ENCODE assay signal across 3 fruit fly cellular contexts in genomic region chr3L:17238129-17238732, dm6.
TF ChIP-seq lines count a peak whose summit lies in the region.

Gene Rbp6 (minus strand): TSS chr3L:17238212.

TF ChIP-seq in whole organism, adult, 20 proteins besides CTCF, POLR2A, EP300 and RAD21 (continued from another document):
- peak; percentile 90 for TF ChIP-seq Mnt (GFP tag; optimal IDR thresholded peaks at IDR 0.05; lab: Kevin White, UChicago)
TF ChIP-seq in whole organism, adult: peak in this region for 5.

TF ChIP-seq in whole organism, embryonic, 481 proteins besides CTCF, POLR2A, EP300 and RAD21 (continued from another document and continues in another):
- TF ChIP-seq CG1792 (GFP tag; optimal IDR thresholded peaks at IDR 0.05; lab: Kevin White, UChicago), result no peak
- no peak for TF ChIP-seq ara (GFP tag; IDR thresholded peaks at IDR 0.05; lab: Robert Waterston, UW)
- no peak for TF ChIP-seq bigmax (GFP tag; optimal IDR thresholded peaks at IDR 0.05; lab: Kevin White, UChicago)
- no peak for TF ChIP-seq CG16815 (GFP tag; optimal IDR thresholded peaks at IDR 0.05; lab: Kevin White, UChicago)
- TF ChIP-seq CG13775 (GFP tag; optimal IDR thresholded peaks at IDR 0.05; lab: Kevin White, UChicago), result no peak
- no peak for TF ChIP-seq gt (GFP tag; IDR thresholded peaks at IDR 0.05; lab: Robert Waterston, UW)
- no peak for TF ChIP-seq ftz-f1 (GFP tag; optimal IDR thresholded peaks at IDR 0.05; lab: Kevin White, UChicago)
- TF ChIP-seq bsh (GFP tag; optimal IDR thresholded peaks at IDR 0.05; lab: Kevin White, UChicago), result peak in 1 of 2 experiments; percentile 30
- no peak for TF ChIP-seq CG4854 (GFP tag; optimal IDR thresholded peaks at IDR 0.05; lab: Kevin White, UChicago)
- peak; percentile 95 for TF ChIP-seq CG3163 (GFP tag; optimal IDR thresholded peaks at IDR 0.05; lab: Kevin White, UChicago)
- TF ChIP-seq CG11093 (GFP tag; IDR thresholded peaks at IDR 0.05; lab: Robert Waterston, UW), result 0 out of 3 replicates have a peak, but pooled peaks have one; percentile 27
- no peak for TF ChIP-seq CG12219 (GFP tag; optimal IDR thresholded peaks at IDR 0.05; lab: Kevin White, UChicago)
- TF ChIP-seq CG17385 (GFP tag; optimal IDR thresholded peaks at IDR 0.05; lab: Kevin White, UChicago), result no peak
- TF ChIP-seq CG2116 (GFP tag; optimal IDR thresholded peaks at IDR 0.05; lab: Kevin White, UChicago), result no peak
- no peak for TF ChIP-seq jigr1 (GFP tag; IDR thresholded peaks at IDR 0.05; lab: Robert Waterston, UW)
- TF ChIP-seq Fer1 (GFP tag; optimal IDR thresholded peaks at IDR 0.05; lab: Kevin White, UChicago), result no peak
- TF ChIP-seq CG16863 (GFP tag; optimal IDR thresholded peaks at IDR 0.05; lab: Kevin White, UChicago), result no peak
- no peak for TF ChIP-seq bab2 (GFP tag; optimal IDR thresholded peaks at IDR 0.05; lab: Kevin White, UChicago)
- TF ChIP-seq CG6254 (GFP tag; optimal IDR thresholded peaks at IDR 0.05; lab: Kevin White, UChicago), result no peak
- no peak for TF ChIP-seq br (optimal IDR thresholded peaks at IDR 0.05; lab: Kevin White, UChicago)
- no peak for TF ChIP-seq Gsc (GFP tag; IDR thresholded peaks at IDR 0.05; lab: Robert Waterston, UW)
- TF ChIP-seq Mes4 (GFP tag; optimal IDR thresholded peaks at IDR 0.05; lab: Kevin White, UChicago), result no peak
- TF ChIP-seq Hr3 (GFP tag; optimal IDR thresholded peaks at IDR 0.05; lab: Kevin White, UChicago), result no peak
- no peak for TF ChIP-seq luna (GFP tag; optimal IDR thresholded peaks at IDR 0.05; lab: Kevin White, UChicago)
- peak; percentile 77 for TF ChIP-seq Adf1 (GFP tag; IDR thresholded peaks at IDR 0.05; lab: Robert Waterston, UW)
- TF ChIP-seq ato (GFP tag; IDR thresholded peaks at IDR 0.05; lab: Robert Waterston, UW; ENCODE audit: partially characterized antibody), result no peak
- no peak for TF ChIP-seq CG8924 (tag; optimal IDR thresholded peaks at IDR 0.05; lab: Kevin White, UChicago)
- no peak for TF ChIP-seq CG12071 (GFP tag; optimal IDR thresholded peaks at IDR 0.05; lab: Kevin White, UChicago)
- TF ChIP-seq fd102C (GFP tag; optimal IDR thresholded peaks at IDR 0.05; lab: Kevin White, UChicago), result no peak
- TF ChIP-seq eve (GFP tag; optimal IDR thresholded peaks at IDR 0.05; lab: Kevin White, UChicago), result no peak
- no peak for TF ChIP-seq ranshi (GFP tag; IDR thresholded peaks at IDR 0.05; lab: Robert Waterston, UW)
- no peak for TF ChIP-seq disco-r (GFP tag; optimal IDR thresholded peaks at IDR 0.05; lab: Kevin White, UChicago)
- TF ChIP-seq nmo (GFP tag; optimal IDR thresholded peaks at IDR 0.05; lab: Kevin White, UChicago), result no peak
- TF ChIP-seq CG2712 (tag; optimal IDR thresholded peaks at IDR 0.05; lab: Kevin White, UChicago), result peak; percentile 26
- no peak for TF ChIP-seq lola (GFP tag; optimal IDR thresholded peaks at IDR 0.05; lab: Kevin White, UChicago)
- no peak for TF ChIP-seq fd64A (GFP tag; optimal IDR thresholded peaks at IDR 0.05; lab: Kevin White, UChicago)
- TF ChIP-seq Dip3 (GFP tag; optimal IDR thresholded peaks at IDR 0.05; lab: Kevin White, UChicago), result no peak
- no peak for TF ChIP-seq CG6272 (GFP tag; IDR thresholded peaks at IDR 0.05; lab: Robert Waterston, UW)
- no peak for TF ChIP-seq Camta (GFP tag; optimal IDR thresholded peaks at IDR 0.05; lab: Kevin White, UChicago)
- TF ChIP-seq pb (GFP tag; optimal IDR thresholded peaks at IDR 0.05; lab: Kevin White, UChicago), result no peak
- 0 out of 2 replicates have a peak, but pooled peaks have one; percentile 22 for TF ChIP-seq Rfx (GFP tag; IDR thresholded peaks at IDR 0.05; lab: Robert Waterston, UW)
- TF ChIP-seq Lpt (GFP tag; optimal IDR thresholded peaks at IDR 0.05; lab: Kevin White, UChicago), result no peak
- TF ChIP-seq CG13624 (GFP tag; optimal IDR thresholded peaks at IDR 0.05; lab: Kevin White, UChicago), result no peak
- peak; percentile 19 for TF ChIP-seq CG11504 (tag; optimal IDR thresholded peaks at IDR 0.05; lab: Kevin White, UChicago)
- no peak for TF ChIP-seq CG10959 (GFP tag; IDR thresholded peaks at IDR 0.05; lab: Robert Waterston, UW)
- TF ChIP-seq Jarid2 (GFP tag; optimal IDR thresholded peaks at IDR 0.05; lab: Kevin White, UChicago), result peak; percentile 56
- TF ChIP-seq ap (GFP tag; IDR thresholded peaks at IDR 0.05; lab: Robert Waterston, UW), result no peak
- no peak for TF ChIP-seq CG15479 (GFP tag; optimal IDR thresholded peaks at IDR 0.05; lab: Kevin White, UChicago)
- peak; percentile 1 for TF ChIP-seq fd96Cb (tag; optimal IDR thresholded peaks at IDR 0.05; lab: Kevin White, UChicago)
- TF ChIP-seq zf30C (GFP tag; optimal IDR thresholded peaks at IDR 0.05; lab: Kevin White, UChicago), result peak; percentile 68
- TF ChIP-seq CG7963 (GFP tag; IDR thresholded peaks at IDR 0.05; lab: Robert Waterston, UW; ENCODE audit: partially characterized antibody), result no peak
- no peak for TF ChIP-seq CG10321 (GFP tag; IDR thresholded peaks at IDR 0.05; lab: Robert Waterston, UW)
- no peak for TF ChIP-seq CG5180 (GFP tag; optimal IDR thresholded peaks at IDR 0.05; lab: Kevin White, UChicago)
- no peak for TF ChIP-seq gfzf (GFP tag; optimal IDR thresholded peaks at IDR 0.05; lab: Kevin White, UChicago)
- no peak for TF ChIP-seq CG12744 (GFP tag; optimal IDR thresholded peaks at IDR 0.05; lab: Kevin White, UChicago)
- TF ChIP-seq CG7928 (GFP tag; optimal IDR thresholded peaks at IDR 0.05; lab: Kevin White, UChicago), result no peak
- peak; percentile 21 for TF ChIP-seq CG15514 (GFP tag; optimal IDR thresholded peaks at IDR 0.05; lab: Kevin White, UChicago)
- peak; percentile 70 for TF ChIP-seq Drgx (GFP tag; IDR thresholded peaks at IDR 0.05; lab: Robert Waterston, UW)
- TF ChIP-seq ken (GFP tag; IDR thresholded peaks at IDR 0.05; lab: Robert Waterston, UW), result no peak
- TF ChIP-seq CG17361 (GFP tag; IDR thresholded peaks at IDR 0.05; lab: Robert Waterston, UW), result no peak
- TF ChIP-seq CG12391 (tag; optimal IDR thresholded peaks at IDR 0.05; lab: Kevin White, UChicago), result no peak
- TF ChIP-seq Neu2 (GFP tag; optimal IDR thresholded peaks at IDR 0.05; lab: Kevin White, UChicago; ENCODE audit: borderline replicate concordance), result no peak
- no peak for TF ChIP-seq MESR4 (GFP tag; optimal IDR thresholded peaks at IDR 0.05; lab: Kevin White, UChicago)
- no peak for TF ChIP-seq dimm (GFP tag; IDR thresholded peaks at IDR 0.05; lab: Robert Waterston, UW)
- TF ChIP-seq fru (optimal IDR thresholded peaks at IDR 0.05; lab: Kevin White, UChicago), result no peak
- no peak for TF ChIP-seq Spps (tag; optimal IDR thresholded peaks at IDR 0.05; lab: Kevin White, UChicago)
- no peak for TF ChIP-seq bbx (GFP tag; IDR thresholded peaks at IDR 0.05; lab: Robert Waterston, UW; ENCODE audit: partially characterized antibody)
- no peak for TF ChIP-seq nau (GFP tag; optimal IDR thresholded peaks at IDR 0.05; lab: Kevin White, UChicago)

TF ChIP-seq in whole organism, prepupa, 60 proteins besides CTCF, POLR2A, EP300 and RAD21 (continued from another document):
- TF ChIP-seq CG9139 (GFP tag; optimal IDR thresholded peaks at IDR 0.05; lab: Kevin White, UChicago) (no peak), achi (GFP tag; optimal IDR thresholded peaks at IDR 0.05; lab: Kevin White, UChicago) (peak; percentile 43), acj6 (GFP tag; optimal IDR thresholded peaks at IDR 0.05; lab: Kevin White, UChicago) (peak; percentile 54), CG8119 (GFP tag; IDR thresholded peaks at IDR 0.05; lab: Robert Waterston, UW) (peak; percentile 65), svp (GFP tag; lab: Kevin White, UChicago) (peak; percentile 83), Hr4 (GFP tag; optimal IDR thresholded peaks at IDR 0.05; lab: Kevin White, UChicago) (peak; percentile 58), Lpt (GFP tag; optimal IDR thresholded peaks at IDR 0.05; lab: Kevin White, UChicago) (peak; percentile 18), CG3919 (GFP tag; optimal IDR thresholded peaks at IDR 0.05; lab: Kevin White, UChicago) (peak; percentile 62), CG10669 (GFP tag; optimal IDR thresholded peaks at IDR 0.05; lab: Kevin White, UChicago) (peak; percentile 23), Sox102F (GFP tag; optimal IDR thresholded peaks at IDR 0.05; lab: Kevin White, UChicago) (peak; percentile 50), cyc (GFP tag; optimal IDR thresholded peaks at IDR 0.05; lab: Kevin White, UChicago) (peak; percentile 17), topi (GFP tag; optimal IDR thresholded peaks at IDR 0.05; lab: Kevin White, UChicago) (peak; percentile 46), CG6163 (GFP tag; IDR thresholded peaks at IDR 0.05; lab: Robert Waterston, UW) (peak; percentile 49; the same call in 1 of the 3 replicates), Hr38 (GFP tag; optimal IDR thresholded peaks at IDR 0.05; lab: Kevin White, UChicago) (no peak), Sox14 (GFP tag; optimal IDR thresholded peaks at IDR 0.05; lab: Kevin White, UChicago) (peak; percentile 45), spab (GFP tag; optimal IDR thresholded peaks at IDR 0.05; lab: Kevin White, UChicago) (no peak), Smox (GFP tag; optimal IDR thresholded peaks at IDR 0.05; lab: Kevin White, UChicago) (peak; percentile 51), CG16779 (tag; optimal IDR thresholded peaks at IDR 0.05; lab: Kevin White, UChicago) (peak; percentile 44), lz (GFP tag; optimal IDR thresholded peaks at IDR 0.05; lab: Kevin White, UChicago) (peak; percentile 35), pdm3 (GFP tag; optimal IDR thresholded peaks at IDR 0.05; lab: Kevin White, UChicago) (peak; percentile 50), CG4318 (GFP tag; optimal IDR thresholded peaks at IDR 0.05; lab: Kevin White, UChicago) (no peak), Hr39 (GFP tag; optimal IDR thresholded peaks at IDR 0.05; lab: Kevin White, UChicago) (peak; percentile 57), vri (GFP tag; optimal IDR thresholded peaks at IDR 0.05; lab: Kevin White, UChicago) (peak; percentile 10), CG6854 (GFP tag; optimal IDR thresholded peaks at IDR 0.05; lab: Kevin White, UChicago) (no peak), ss (GFP tag; optimal IDR thresholded peaks at IDR 0.05; lab: Kevin White, UChicago) (no peak), Sox15 (GFP tag; optimal IDR thresholded peaks at IDR 0.05; lab: Kevin White, UChicago) (no peak), Gug (GFP tag; IDR thresholded peaks at IDR 0.05; lab: Robert Waterston, UW) (peak; percentile 41), CG6808 (GFP tag; optimal IDR thresholded peaks at IDR 0.05; lab: Kevin White, UChicago) (no peak), CG10631 (GFP tag; optimal IDR thresholded peaks at IDR 0.05; lab: Kevin White, UChicago) (peak; percentile 25), CG11294 (GFP tag; IDR thresholded peaks at IDR 0.05; lab: Robert Waterston, UW) (no peak), esn (GFP tag; optimal IDR thresholded peaks at IDR 0.05; lab: Kevin White, UChicago) (peak; percentile 56), Blimp-1 (GFP tag; optimal IDR thresholded peaks at IDR 0.05; lab: Kevin White, UChicago) (no peak), Ets21C (GFP tag; optimal IDR thresholded peaks at IDR 0.05; lab: Kevin White, UChicago) (no peak), CG8319 (GFP tag; optimal IDR thresholded peaks at IDR 0.05; lab: Kevin White, UChicago) (no peak), CG11762 (GFP tag; optimal IDR thresholded peaks at IDR 0.05; lab: Kevin White, UChicago; ENCODE audit: insufficient read depth) (peak; percentile 10), CG32006 (GFP tag; optimal IDR thresholded peaks at IDR 0.05; lab: Kevin White, UChicago) (peak; percentile 64), CG15336 (GFP tag; IDR thresholded peaks at IDR 0.05; lab: Robert Waterston, UW) (peak; percentile 74), dsx (GFP tag; optimal IDR thresholded peaks at IDR 0.05; lab: Kevin White, UChicago; ENCODE audit: poor library complexity, severe bottlenecking) (peak; percentile 41), CG34406 (GFP tag; optimal IDR thresholded peaks at IDR 0.05; lab: Kevin White, UChicago) (peak; percentile 27), Eip75B (GFP tag; optimal IDR thresholded peaks at IDR 0.05; lab: Kevin White, UChicago) (peak; percentile 52)
TF ChIP-seq in whole organism, prepupa: peak in this region for 38.
